Worm (Caenorhabditis elegans): ENCODE measurements around the gene lst-6.
"Not testable (repeated sequence)": the region's sequence is repeated elsewhere in the genome, so short reads cannot be mapped to it uniquely, and the experiment has no call there.

The lst-6 gene

DNA sequence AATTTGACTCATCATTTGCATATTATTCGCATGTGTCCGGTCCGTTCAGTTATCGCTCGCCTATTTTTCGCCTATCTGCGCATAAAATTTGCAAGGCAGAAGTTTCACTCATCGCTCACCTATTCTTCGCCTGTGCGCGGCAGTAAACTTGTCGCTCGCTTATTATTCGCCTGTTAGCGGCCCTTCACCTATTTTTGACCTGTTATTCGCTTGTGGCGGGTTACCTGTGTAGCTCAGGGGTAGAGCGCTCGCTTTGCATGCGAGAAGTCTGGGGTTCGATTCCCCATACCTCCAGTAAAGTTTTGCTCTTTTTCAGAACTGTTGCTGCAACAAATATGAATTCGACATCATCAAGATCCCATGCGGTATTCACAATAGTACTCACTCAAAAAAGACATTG lies 20.9 kb downstream of the lst-6 start:
- not testable (repeated sequence) for TF ChIP-seq efl-1 (optimal IDR thresholded peaks at IDR 0.05)
- TF ChIP-seq efl-1 (GFP tag; optimal IDR thresholded peaks at IDR 0.05 in 1 of 2) (peak in 1 of 2 experiments; percentile 64), lin-35 (GFP tag; optimal IDR thresholded peaks at IDR 0.05) (peak in 1 of 2 experiments; percentile 23), nhr-19 (GFP tag; conservative IDR thresholded peaks at IDR 0.05) (peak; percentile 31; the same call in 1 of the 2 replicates), nhr-71 (tag; optimal IDR thresholded peaks at IDR 0.05) (peak; percentile 13)

ce11 chrII:6995583-6995982 lies 26.7 kb downstream of the lst-6 start:
- TF ChIP-seq nhr-84 (tag; optimal IDR thresholded peaks at IDR 0.05) (no peak), sup-37 (GFP tag; optimal IDR thresholded peaks at IDR 0.05) (no peak), mep-1 (tag; optimal IDR thresholded peaks at IDR 0.05) (peak; percentile 4), ceh-63 (GFP tag; optimal IDR thresholded peaks at IDR 0.05) (peak; percentile 61), ceh-8 (GFP tag; optimal IDR thresholded peaks at IDR 0.05) (peak; percentile 77)

- TF ChIP-seq mep-1 (tag; optimal IDR thresholded peaks at IDR 0.05) (peak; percentile 1), ceh-82 (tag; optimal IDR thresholded peaks at IDR 0.05) (no peak), lsy-2 (tag; optimal IDR thresholded peaks at IDR 0.05) (peak in 1 of 2 experiments; percentile 19), egl-27 (tag; optimal IDR thresholded peaks at IDR 0.05) (no peak), swsn-7 (tag; optimal IDR thresholded peaks at IDR 0.05) (no peak), unc-130 (tag; optimal IDR thresholded peaks at IDR 0.05) (no peak), F16B12.6 (tag; optimal IDR thresholded peaks at IDR 0.05) (no peak), lin-15B (tag; optimal IDR thresholded peaks at IDR 0.05) (no peak), sox-4 (tag; optimal IDR thresholded peaks at IDR 0.05) (no peak), ceh-90 (tag; optimal IDR thresholded peaks at IDR 0.05) (no peak), zag-1 (tag; optimal IDR thresholded peaks at IDR 0.05) (peak; percentile 14), nhr-77 (tag; optimal IDR thresholded peaks at IDR 0.05) (no peak), nhr-90 (tag; optimal IDR thresholded peaks at IDR 0.05; ENCODE audit: poor library complexity) (no peak), snpc-4 (tag; optimal IDR thresholded peaks at IDR 0.05) (no peak), fos-1 (tag; optimal IDR thresholded peaks at IDR 0.05) (no peak), lin-13 (GFP tag; optimal IDR thresholded peaks at IDR 0.05) (no peak), lin-14 (GFP tag; optimal IDR thresholded peaks at IDR 0.05) (peak; percentile 71), ets-5 (GFP tag; IDR thresholded peaks at IDR 0.05) (no peak), elt-2 (tag; optimal IDR thresholded peaks at IDR 0.05) (no peak), nhr-76 (tag; optimal IDR thresholded peaks at IDR 0.05) (no peak), nhr-71 (tag; optimal IDR thresholded peaks at IDR 0.05) (peak; percentile 21), Y116A8C.19 (tag; optimal IDR thresholded peaks at IDR 0.05; ENCODE audit: borderline replicate concordance) (no peak), xbp-1 (tag; optimal IDR thresholded peaks at IDR 0.05) (no peak), nhr-47 (tag; optimal IDR thresholded peaks at IDR 0.05) (peak; percentile 12), nhr-85 (tag) (no peak), rnt-1 (tag; optimal IDR thresholded peaks at IDR 0.05) (no peak), unc-86 (tag; optimal IDR thresholded peaks at IDR 0.05) (no peak)
Observed at ce11 chrII:6994677-6995076, 27.6 kb downstream of the lst-6 start, which contains the start of gene unc-104. unc-104 (plus strand) TSS chrII:6994987.

ce11 chrII:6992949-6993348 lies 29.4 kb downstream of the lst-6 start:
- TF ChIP-seq ces-1 (GFP tag; optimal IDR thresholded peaks at IDR 0.05) (peak; percentile 27), nhr-28 (tag; optimal IDR thresholded peaks at IDR 0.05) (no peak), unc-130 (tag; optimal IDR thresholded peaks at IDR 0.05) (no peak), elt-3 (tag; optimal IDR thresholded peaks at IDR 0.05) (no peak), xbp-1 (tag; optimal IDR thresholded peaks at IDR 0.05) (peak; percentile 50), ceh-90 (tag; optimal IDR thresholded peaks at IDR 0.05) (no peak), C16A3.4 (tag; optimal IDR thresholded peaks at IDR 0.05) (no peak), sox-4 (tag; optimal IDR thresholded peaks at IDR 0.05) (no peak), egl-13 (tag; optimal IDR thresholded peaks at IDR 0.05) (peak; percentile 55), fkh-10 (GFP tag; optimal IDR thresholded peaks at IDR 0.05) (peak; percentile 80), unc-30 (tag; optimal IDR thresholded peaks at IDR 0.05) (no peak), sptf-1 (tag; optimal IDR thresholded peaks at IDR 0.05) (no peak), swsn-7 (tag; optimal IDR thresholded peaks at IDR 0.05) (peak; percentile 61), ets-5 (GFP tag; IDR thresholded peaks at IDR 0.05) (no peak), efl-3 (GFP tag; optimal IDR thresholded peaks at IDR 0.05) (no peak), aly-2 (tag; optimal IDR thresholded peaks at IDR 0.05) (no peak), nhr-19 (GFP tag; conservative IDR thresholded peaks at IDR 0.05) (no peak), unc-62 (GFP tag; optimal IDR thresholded peaks at IDR 0.05) (no peak), tlp-1 (tag; optimal IDR thresholded peaks at IDR 0.05) (no peak), nhr-47 (tag; optimal IDR thresholded peaks at IDR 0.05) (peak; percentile 64), isw-1 (GFP tag; IDR thresholded peaks at IDR 0.05) (peak; percentile 51), aha-1 (tag; optimal IDR thresholded peaks at IDR 0.05) (no peak), snu-23 (GFP tag; optimal IDR thresholded peaks at IDR 0.05) (peak; percentile 41)
